Worm (Caenorhabditis elegans): Measurements from ENCODE around the gene dyf-18.

ce11 chrIV:11759852-11760251, 41.1 kb downstream of the dyf-18 start:
- TF ChIP-seq snpc-4 (tag; optimal IDR thresholded peaks at IDR 0.05) (no peak), ztf-11 (tag; optimal IDR thresholded peaks at IDR 0.05) (no peak), unc-62 (GFP tag; optimal IDR thresholded peaks at IDR 0.05) (no peak), pha-4 (tag; optimal IDR thresholded peaks at IDR 0.05) (no peak), nhr-237 (tag; optimal IDR thresholded peaks at IDR 0.05) (no peak), nhr-76 (tag; optimal IDR thresholded peaks at IDR 0.05) (no peak)

All from whole organism, mixed stage, embryonic.